Fruit fly (Drosophila melanogaster) S2 (cell line): ENCODE data around the gene Etl1.

Source experiments
- CG8478 ChIP-seq: fragments of >200 bp; optimal IDR thresholded peaks from 2 replicates; lab custom pipeline; 2018
- CTCF ChIP-seq, 2 experiments: fragments of >200 bp; optimal IDR thresholded peaks; 2 replicates each; lab custom pipeline; 2018

- TF ChIP-seq CTCF (optimal IDR thresholded peaks at IDR 0.05; lab: Kevin White, UChicago) (no peak), CG8478 (lab: Kevin White, UChicago) (no peak)
Observed at dm6 chr2L:9954119-9954518, 41.7 kb upstream of the Etl1 start, which contains the start of the genes CG13126 and CG4709.
